Worm (Caenorhabditis elegans): Measurements from ENCODE around the gene cwp-5.

ce11 chrX:13165686-13166085, 24.1 kb downstream of the cwp-5 start:
- no peak for TF ChIP-seq nfya-1 (tag; optimal IDR thresholded peaks at IDR 0.05; ENCODE audit: insufficient read depth)
- TF ChIP-seq snpc-4 (tag; optimal IDR thresholded peaks at IDR 0.05), result no peak
- no peak for TF ChIP-seq unc-39 (tag; optimal IDR thresholded peaks at IDR 0.05)
- TF ChIP-seq lin-15B (tag; optimal IDR thresholded peaks at IDR 0.05), result no peak
- no peak for TF ChIP-seq nhr-11 (tag; optimal IDR thresholded peaks at IDR 0.05)
